Worm (Caenorhabditis elegans) whole organism, young adult: ENCODE measurements around the gene F32D8.11.

Experiments
- B0035.1 ChIP-seq: sonication (generic microtip); optimal IDR thresholded peaks from 2 replicates; lab custom pipeline; 2016; ENCODE audit warnings: missing genetic modification characterization, mild to moderate bottlenecking, missing compliant biosample characterization, missing genotype, missing genetic modification reagents
- B0261.1 ChIP-seq: sonication (generic microtip); optimal IDR thresholded peaks from 2 replicates; lab custom pipeline; 2016; ENCODE audit warnings: mild to moderate bottlenecking, missing genetic modification characterization, moderate library complexity, missing compliant biosample characterization
- F22D6.2 ChIP-seq: sonication (generic microtip); optimal IDR thresholded peaks from 2 replicates; lab custom pipeline; 2016; ENCODE audit warnings: mild to moderate bottlenecking, missing genetic modification characterization, missing compliant biosample characterization
- F33H1.4 ChIP-seq: fragments of 200-800 bp; sonication (Bioruptor generic); IDR thresholded peaks from 2 replicates; pipeline ENCODE4 v1.3.6; 2022; ENCODE audit warnings: missing genetic modification reagents, missing genetic modification characterization, missing compliant biosample characterization
- F37B4.10 ChIP-seq: fragments of 200-800 bp; sonication (Bioruptor generic); IDR thresholded peaks from 2 replicates; pipeline ENCODE4 v1.3.6; 2022; ENCODE audit warnings: missing genetic modification characterization, missing compliant biosample characterization
- F49E8.2 ChIP-seq: sonication (generic microtip); optimal IDR thresholded peaks from 3 replicates; lab custom pipeline; 2017; ENCODE audit warnings: missing genetic modification characterization, mild to moderate bottlenecking, missing compliant biosample characterization, antibody characterized with exemption, moderate library complexity; ENCODE audit not compliant: insufficient read depth
- F52B5.7 ChIP-seq: sonication (generic microtip); optimal IDR thresholded peaks from 2 replicates; lab custom pipeline; 2016; ENCODE audit warnings: mild to moderate bottlenecking, missing genetic modification characterization, missing compliant biosample characterization
- F55B11.4 ChIP-seq: sonication (generic microtip); optimal IDR thresholded peaks from 2 replicates; lab custom pipeline; 2016; ENCODE audit warnings: missing compliant biosample characterization, missing genetic modification characterization, borderline replicate concordance; ENCODE audit not compliant: insufficient read depth
- F57C9.4 ChIP-seq: sonication (generic microtip); optimal IDR thresholded peaks from 2 replicates; lab custom pipeline; 2017; ENCODE audit warnings: mild to moderate bottlenecking, missing genetic modification characterization, missing compliant biosample characterization
- ama-1 ChIP-seq, 3 experiments: fragments of 150-350 bp in 1 of 3; sonication (generic microtip) in 2 of 3; optimal IDR thresholded peaks; 2 replicates each; lab custom pipeline; 2014 to 2018; ENCODE audit warnings: missing biosample characterization in 2 of 3, missing genetic modification characterization in 2 of 3, missing genetic modification reagents in 2 of 3
- aptf-2 ChIP-seq: fragments of 200-800 bp; sonication (Bioruptor generic); conservative IDR thresholded peaks from 2 replicates; pipeline ENCODE4 v1.3.6; 2022; ENCODE audit warnings: missing genetic modification reagents, missing genetic modification characterization, missing compliant biosample characterization
- aptf-3 ChIP-seq: fragments of 200-800 bp; sonication (Bioruptor generic); IDR thresholded peaks from 2 replicates; pipeline ENCODE4 v1.3.6; 2022; ENCODE audit warnings: missing genetic modification characterization, missing compliant biosample characterization
- attf-3 ChIP-seq: fragments of 200-800 bp; sonication (Bioruptor generic); conservative IDR thresholded peaks from 2 replicates; pipeline ENCODE4 v1.3.6; 2022; ENCODE audit warnings: missing genetic modification reagents, missing genetic modification characterization, missing compliant biosample characterization
- bed-1 ChIP-seq: fragments of 200-800 bp; sonication (Bioruptor generic); IDR thresholded peaks from 2 replicates; pipeline ENCODE4 v1.3.6; 2022; ENCODE audit warnings: missing genetic modification reagents, missing genetic modification characterization, missing compliant biosample characterization
- cebp-2 ChIP-seq: fragments of 200-800 bp; sonication (Bioruptor generic); IDR thresholded peaks from 2 replicates; pipeline ENCODE4 v1.3.6; 2022; ENCODE audit warnings: missing genetic modification characterization, missing compliant biosample characterization
- ceh-27 ChIP-seq: fragments of 200-800 bp; sonication (Bioruptor generic); optimal IDR thresholded peaks from 2 replicates; lab custom pipeline; 2018; ENCODE audit warnings: mild to moderate bottlenecking, missing genetic modification characterization, moderate library complexity, missing compliant biosample characterization
- die-1 ChIP-seq: sonication (generic microtip); optimal IDR thresholded peaks from 2 replicates; lab custom pipeline; 2016; ENCODE audit warnings: missing genotype, mild to moderate bottlenecking, missing genetic modification characterization, missing compliant biosample characterization
- dpl-1 ChIP-seq: fragments of 150-350 bp; optimal IDR thresholded peaks from 2 replicates; lab custom pipeline; 2014; ENCODE audit warnings: missing biosample characterization, missing genetic modification reagents, missing genetic modification characterization
- efl-1 ChIP-seq: fragments of 150-350 bp; optimal IDR thresholded peaks from 2 replicates; lab custom pipeline; 2014; ENCODE audit warnings: missing biosample characterization, missing genetic modification reagents, missing genetic modification characterization
- ekl-4 ChIP-seq: fragments of 200-800 bp; sonication (Bioruptor generic); IDR thresholded peaks from 2 replicates; pipeline ENCODE4 v1.3.6; 2022; ENCODE audit warnings: missing genetic modification reagents, missing genetic modification characterization, missing compliant biosample characterization
- fkh-3 ChIP-seq: sonication (generic microtip); optimal IDR thresholded peaks from 2 replicates; lab custom pipeline; 2016; ENCODE audit warnings: mild to moderate bottlenecking, missing genetic modification characterization, missing compliant biosample characterization
- gei-17 ChIP-seq: fragments of 200-800 bp; sonication (Bioruptor generic); optimal IDR thresholded peaks from 2 replicates; lab custom pipeline; 2018; ENCODE audit warnings: mild to moderate bottlenecking, missing genetic modification characterization, missing compliant biosample characterization
- him-1 ChIP-seq: sonication (generic microtip); optimal IDR thresholded peaks from 2 replicates; lab custom pipeline; 2016; ENCODE audit warnings: missing genotype, missing genetic modification reagents, missing genetic modification characterization, missing compliant biosample characterization
- hmg-20 ChIP-seq: fragments of 200-800 bp; sonication (Bioruptor generic); IDR thresholded peaks from 2 replicates; pipeline ENCODE4 v1.3.6; 2022; ENCODE audit warnings: missing genetic modification reagents, missing genetic modification characterization, missing compliant biosample characterization
- lag-1 ChIP-seq: fragments of 200-800 bp; sonication (Bioruptor generic); IDR thresholded peaks from 2 replicates; pipeline ENCODE4 v1.3.6; 2022; ENCODE audit warnings: missing genetic modification reagents, missing genetic modification characterization, missing compliant biosample characterization
- let-526 ChIP-seq: fragments of 200-800 bp; sonication (Bioruptor generic); IDR thresholded peaks from 2 replicates; pipeline ENCODE4 v1.3.6; 2022; ENCODE audit warnings: missing genetic modification reagents, missing genetic modification characterization, missing compliant biosample characterization
- mes-4 ChIP-seq: sonication (generic microtip); optimal IDR thresholded peaks from 2 replicates; lab custom pipeline; 2016; ENCODE audit warnings: missing genotype, missing genetic modification characterization, missing compliant biosample characterization
- mxl-1 ChIP-seq: sonication (generic microtip); optimal IDR thresholded peaks from 2 replicates; lab custom pipeline; 2016; ENCODE audit warnings: missing genetic modification characterization, missing compliant biosample characterization
- nfya-1 ChIP-seq: sonication (generic microtip); optimal IDR thresholded peaks from 2 replicates; lab custom pipeline; 2017; ENCODE audit warnings: antibody characterized with exemption, missing compliant biosample characterization, missing genetic modification characterization, borderline replicate concordance; ENCODE audit not compliant: insufficient read depth
- nfya-2 ChIP-seq: fragments of 200-800 bp; sonication (Bioruptor generic); IDR thresholded peaks from 2 replicates; pipeline ENCODE4 v1.3.6; 2022; ENCODE audit warnings: missing genetic modification reagents, missing genetic modification characterization, missing compliant biosample characterization
- nfyb-1 ChIP-seq: fragments of 200-800 bp; sonication (Bioruptor generic); IDR thresholded peaks from 2 replicates; pipeline ENCODE4 v1.3.6; 2022; ENCODE audit warnings: missing genetic modification reagents, missing genetic modification characterization, missing compliant biosample characterization
- nhr-80 ChIP-seq: sonication (generic microtip); optimal IDR thresholded peaks from 2 replicates; lab custom pipeline; 2016; ENCODE audit warnings: missing genetic modification characterization, missing compliant biosample characterization
- pbrm-1 ChIP-seq: fragments of 200-800 bp; sonication (Bioruptor generic); IDR thresholded peaks from 2 replicates; pipeline ENCODE4 v1.3.6; 2022; ENCODE audit warnings: missing genetic modification reagents, missing genetic modification characterization, missing compliant biosample characterization
- rec-8 ChIP-seq, 2 experiments: sonication (generic microtip); optimal IDR thresholded peaks; 2 replicates each; lab custom pipeline; 2016; ENCODE audit warnings: mild to moderate bottlenecking in 2 of 2, missing genetic modification characterization in 2 of 2, missing genetic modification reagents in 2 of 2, missing genotype in 2 of 2, missing biosample characterization in 1 of 2, missing compliant biosample characterization in 1 of 2, moderate library complexity in 1 of 2
- rpc-1 ChIP-seq, 2 experiments: fragments of 150-350 bp in 1 of 2; sonication (generic microtip) in 1 of 2; optimal IDR thresholded peaks; 2 replicates each; lab custom pipeline; 2014 to 2018; ENCODE audit warnings: missing biosample characterization in 1 of 2, missing genetic modification characterization in 1 of 2, missing genetic modification reagents in 1 of 2, missing genotype in 1 of 2
- snpc-1.1 ChIP-seq: sonication (generic microtip); optimal IDR thresholded peaks from 2 replicates; lab custom pipeline; 2017; ENCODE audit warnings: missing genetic modification characterization, mild to moderate bottlenecking, missing compliant biosample characterization, antibody characterized with exemption, moderate library complexity, missing genotype, missing genetic modification reagents; ENCODE audit not compliant: insufficient read depth
- snpc-3.4 ChIP-seq: sonication (generic microtip); optimal IDR thresholded peaks from 2 replicates; lab custom pipeline; 2017; ENCODE audit warnings: missing genetic modification characterization, mild to moderate bottlenecking, missing compliant biosample characterization, antibody characterized with exemption, moderate library complexity, missing genotype, missing genetic modification reagents
- snpc-4 ChIP-seq, 5 experiments: fragments of 150-350 bp in 1 of 5; sonication (generic microtip) in 4 of 5; optimal IDR thresholded peaks; 2 replicates each; lab custom pipeline; 2014 to 2018; ENCODE audit warnings: missing genetic modification characterization in 5 of 5, missing biosample characterization in 3 of 5, antibody characterized with exemption in 2 of 5, mild to moderate bottlenecking in 2 of 5, missing compliant biosample characterization in 2 of 5, missing genotype in 2 of 5, moderate library complexity in 2 of 5, missing genetic modification reagents in 1 of 5
- tbp1 ChIP-seq: fragments of 200-800 bp; sonication (Bioruptor generic); optimal IDR thresholded peaks from 2 replicates; lab custom pipeline; 2018; ENCODE audit warnings: mild to moderate bottlenecking, missing genetic modification characterization, missing compliant biosample characterization
- unc-62 ChIP-seq: fragments of 150-350 bp; optimal IDR thresholded peaks from 2 replicates; lab custom pipeline; 2014; ENCODE audit warnings: missing biosample characterization, missing genetic modification reagents, missing genetic modification characterization
- xnd-1 ChIP-seq: sonication (generic microtip); optimal IDR thresholded peaks from 2 replicates; lab custom pipeline; 2016; ENCODE audit warnings: missing genotype, missing genetic modification reagents, missing genetic modification characterization, missing compliant biosample characterization
- zfh-2 ChIP-seq: fragments of 200-800 bp; sonication (Bioruptor generic); conservative IDR thresholded peaks from 2 replicates; pipeline ENCODE4 v1.3.6; 2022; ENCODE audit warnings: missing genetic modification reagents, missing genetic modification characterization, missing compliant biosample characterization
- zim-3 ChIP-seq: sonication (generic microtip); optimal IDR thresholded peaks from 2 replicates; lab custom pipeline; 2017; ENCODE audit warnings: mild to moderate bottlenecking, missing genetic modification characterization, moderate library complexity, missing compliant biosample characterization
- ztf-26 ChIP-seq: sonication (generic microtip); optimal IDR thresholded peaks from 2 replicates; lab custom pipeline; 2017; ENCODE audit warnings: missing genetic modification characterization, missing compliant biosample characterization
- ztf-3 ChIP-seq: fragments of 200-800 bp; sonication (Bioruptor generic); optimal IDR thresholded peaks from 2 replicates; lab custom pipeline; 2018; ENCODE audit warnings: mild to moderate bottlenecking, missing genetic modification characterization, missing compliant biosample characterization
- ztf-6 ChIP-seq: fragments of 200-800 bp; sonication (Bioruptor generic); IDR thresholded peaks from 2 replicates; pipeline ENCODE4 v1.3.6; 2022; ENCODE audit warnings: missing genetic modification reagents, missing genetic modification characterization, missing compliant biosample characterization

F32D8.11 gene

ce11 chrV:10897172-10897571, 8.2 kb upstream of the F32D8.11 start (continued):
- peak; percentile 86 for TF ChIP-seq B0035.1 (tag; lab: Kevin White, UChicago)
- TF ChIP-seq mes-4 = peak; percentile 14
- TF ChIP-seq efl-1 = peak; percentile 98
- peak; percentile 97 for TF ChIP-seq nfya-2 (GFP tag; lab: Robert Waterston, UW)
- TF ChIP-seq ama-1 (optimal IDR thresholded peaks at IDR 0.05; lab: Kevin White, UChicago) = peak; percentile 55
- peak in 1 of 2 experiments; percentile 69 for TF ChIP-seq ama-1 (GFP tag; optimal IDR thresholded peaks at IDR 0.05; lab: Kevin White, UChicago)
- peak; percentile 95 for TF ChIP-seq bed-1
- TF ChIP-seq B0261.1 (tag; lab: Kevin White, UChicago) = peak; percentile 33
- no peak for TF ChIP-seq F55B11.4
- 0 out of 2 replicates have a peak, but pooled peaks have one; percentile 90 for TF ChIP-seq F37B4.10 (GFP tag; lab: Robert Waterston, UW)
- TF ChIP-seq zfh-2 = peak; percentile 94
- peak; percentile 95 for TF ChIP-seq him-1 (tag; lab: Kevin White, UChicago)
- no peak for TF ChIP-seq rpc-1 (optimal IDR thresholded peaks at IDR 0.05; lab: Kevin White, UChicago)
- TF ChIP-seq rpc-1 (tag; optimal IDR thresholded peaks at IDR 0.05; lab: Kevin White, UChicago) = no peak
- TF ChIP-seq unc-62 (GFP tag; lab: Kevin White, UChicago) = peak; percentile 81
- peak; percentile 88 for TF ChIP-seq F33H1.4 (GFP tag; lab: Robert Waterston, UW)
- TF ChIP-seq die-1 (tag; lab: Kevin White, UChicago) = peak; percentile 40
- TF ChIP-seq ztf-6 (GFP tag; lab: Robert Waterston, UW) = peak; percentile 91
- TF ChIP-seq mxl-1 (tag; lab: Kevin White, UChicago) = no peak
- peak; percentile 97 for TF ChIP-seq ekl-4 (GFP tag; lab: Robert Waterston, UW)
- peak; percentile 81 for TF ChIP-seq snpc-1.1
- peak; percentile 83 for TF ChIP-seq attf-3 (GFP tag; lab: Robert Waterston, UW)
- peak; percentile 99 for TF ChIP-seq nhr-80 (tag; lab: Kevin White, UChicago)
- no peak for TF ChIP-seq fkh-3 (tag; lab: Kevin White, UChicago)
- peak; percentile 98 for TF ChIP-seq pbrm-1 (GFP tag; lab: Robert Waterston, UW)
- peak; percentile 78 for TF ChIP-seq xnd-1 (tag; lab: Kevin White, UChicago)
- peak; percentile 91 for TF ChIP-seq F22D6.2
- peak; percentile 98 for TF ChIP-seq nfyb-1 (GFP tag; lab: Robert Waterston, UW)
- TF ChIP-seq rec-8 (tag; optimal IDR thresholded peaks at IDR 0.05; lab: Kevin White, UChicago) = peak; percentile 73 to 77
- TF ChIP-seq aptf-3 (GFP tag; lab: Robert Waterston, UW) = 0 out of 2 replicates have a peak, but pooled peaks have one; percentile 55
- peak; percentile 98 for TF ChIP-seq ceh-27 (GFP tag; lab: Kevin White, UChicago)
- TF ChIP-seq ztf-3 (GFP tag; lab: Kevin White, UChicago) = peak; percentile 94
- TF ChIP-seq F57C9.4 (tag; lab: Kevin White, UChicago) = peak; percentile 82
- peak; percentile 89; the same call in 1 of the 2 replicates for TF ChIP-seq cebp-2 (GFP tag; lab: Robert Waterston, UW)
- no peak for TF ChIP-seq nfya-1
- peak; percentile 87 for TF ChIP-seq F52B5.7 (tag; lab: Kevin White, UChicago)
- peak; percentile 95 for TF ChIP-seq F49E8.2 (tag; lab: Kevin White, UChicago)
- TF ChIP-seq lag-1 = no peak
- peak; percentile 94 for TF ChIP-seq zim-3
- TF ChIP-seq hmg-20 (GFP tag; lab: Robert Waterston, UW) = peak; percentile 94
- TF ChIP-seq gei-17 = peak; percentile 82
- peak; percentile 95 for TF ChIP-seq let-526
- 0 out of 2 replicates have a peak, but pooled peaks have one; percentile 21 for TF ChIP-seq aptf-2
- peak; percentile 79 for TF ChIP-seq tbp1
- TF ChIP-seq ztf-26 (tag; lab: Kevin White, UChicago) = peak; percentile 94
- TF ChIP-seq dpl-1 (GFP tag; lab: Kevin White, UChicago) = peak; percentile 99
- TF ChIP-seq snpc-3.4 (tag; lab: Kevin White, UChicago) = peak; percentile 92
- TF ChIP-seq snpc-4 (GFP tag; optimal IDR thresholded peaks at IDR 0.05; lab: Kevin White, UChicago) = peak; percentile 81
- peak; percentile 90 to 93 (median 91) for TF ChIP-seq snpc-4 (tag; optimal IDR thresholded peaks at IDR 0.05; lab: Kevin White, UChicago)
